Fruit fly (Drosophila melanogaster) whole organism, embryonic: ENCODE measurements around the gene CG33703.

Experiments used
- Bdp1 ChIP-seq: fragments of 200-800 bp; sonication (Bioruptor generic); optimal IDR thresholded peaks from 3 replicates; lab custom pipeline; 2016; ENCODE audit warnings: missing biosample characterization, missing genetic modification characterization
- Blimp-1 ChIP-seq: fragments of 200-800 bp; sonication (Bioruptor generic); optimal IDR thresholded peaks from 3 replicates; lab custom pipeline; 2018; ENCODE audit warnings: missing biosample characterization, missing genetic modification characterization, mild to moderate bottlenecking, moderate library complexity, missing genetic modification reagents
- CG10366 ChIP-seq: fragments of 200-800 bp; sonication (Bioruptor generic); IDR thresholded peaks from 2 replicates; pipeline ENCODE4 v1.3.6; 2022; ENCODE audit warnings: missing biosample characterization, missing genetic modification characterization
- CG11398 ChIP-seq: fragments of 200-800 bp; sonication (Bioruptor generic); optimal IDR thresholded peaks from 2 replicates; lab custom pipeline; 2016; ENCODE audit warnings: missing biosample characterization, missing genetic modification characterization
- CG12071 ChIP-seq: fragments of 200-800 bp; sonication (Bioruptor generic); optimal IDR thresholded peaks from 3 replicates; lab custom pipeline; 2018; ENCODE audit warnings: missing biosample characterization, mild to moderate bottlenecking, missing genetic modification characterization
- CG15514 ChIP-seq: fragments of 200-800 bp; sonication (Bioruptor generic); optimal IDR thresholded peaks from 3 replicates; lab custom pipeline; 2017; ENCODE audit warnings: missing biosample characterization, missing genetic modification characterization, mild to moderate bottlenecking, moderate library complexity, missing genetic modification reagents
- CG17612 ChIP-seq: fragments of 200-800 bp; sonication (Bioruptor generic); IDR thresholded peaks from 2 replicates; pipeline ENCODE4 v1.3.6; 2022; ENCODE audit warnings: missing biosample characterization, missing genetic modification characterization
- CG1832 ChIP-seq: fragments of 200-800 bp; sonication (Bioruptor generic); optimal IDR thresholded peaks from 2 replicates; lab custom pipeline; 2017; ENCODE audit warnings: missing biosample characterization, mild to moderate bottlenecking, missing genetic modification characterization, inconsistent platforms
- CG18764 ChIP-seq: fragments of 200-800 bp; sonication (Bioruptor generic); optimal IDR thresholded peaks from 3 replicates; lab custom pipeline; 2016; ENCODE audit warnings: missing biosample characterization, missing genetic modification characterization
- CG2129 ChIP-seq: fragments of 200-800 bp; sonication (Bioruptor generic); IDR thresholded peaks from 2 replicates; pipeline ENCODE4 v1.3.6; 2022; ENCODE audit warnings: missing biosample characterization, missing genetic modification characterization; ENCODE audit not compliant: partially characterized antibody
- CG33213 ChIP-seq: fragments of 200-800 bp; sonication (Bioruptor generic); optimal IDR thresholded peaks from 3 replicates; lab custom pipeline; 2016; ENCODE audit warnings: missing biosample characterization, missing genetic modification characterization
- CG34224 ChIP-seq: fragments of 200-800 bp; sonication (Bioruptor generic); IDR thresholded peaks from 3 replicates; pipeline ENCODE4 v1.3.6; 2022; ENCODE audit warnings: missing biosample characterization, missing genetic modification characterization; ENCODE audit not compliant: partially characterized antibody
- CG4730 ChIP-seq: fragments of 200-800 bp; sonication (Bioruptor generic); IDR thresholded peaks from 2 replicates; pipeline ENCODE4 v1.3.6; 2022; ENCODE audit warnings: missing biosample characterization, missing genetic modification characterization
- CG6791 ChIP-seq: fragments of 200-800 bp; sonication (Bioruptor generic); IDR thresholded peaks from 3 replicates; pipeline ENCODE4 v1.3.6; 2022; ENCODE audit warnings: missing biosample characterization, missing genetic modification characterization; ENCODE audit not compliant: partially characterized antibody
- CG7357 ChIP-seq: fragments of 200-800 bp; sonication (Bioruptor generic); IDR thresholded peaks from 3 replicates; pipeline ENCODE4 v1.3.6; 2022; ENCODE audit warnings: missing biosample characterization, missing genetic modification characterization
- CG7745 ChIP-seq: fragments of 200-800 bp; sonication (Bioruptor generic); optimal IDR thresholded peaks from 2 replicates; lab custom pipeline; 2018; ENCODE audit warnings: missing biosample characterization, mild to moderate bottlenecking, missing genetic modification characterization, moderate library complexity
- CG8478 ChIP-seq: fragments of >200 bp; optimal IDR thresholded peaks from 2 replicates; lab custom pipeline; 2018
- CG9932 ChIP-seq: fragments of 200-800 bp; sonication (Bioruptor generic); IDR thresholded peaks from 2 replicates; pipeline ENCODE4 v1.3.6; 2022; ENCODE audit warnings: missing biosample characterization, missing genetic modification characterization
- CTCF ChIP-seq: fragments of 200-800 bp; sonication (Bioruptor generic); optimal IDR thresholded peaks from 2 replicates; lab custom pipeline; 2017; ENCODE audit warnings: missing biosample characterization, mild to moderate bottlenecking, missing genetic modification characterization, moderate library complexity
- CkIIα-i1 ChIP-seq: fragments of 200-800 bp; sonication (Bioruptor generic); IDR thresholded peaks from 2 replicates; pipeline ENCODE4 v1.3.6; 2022; ENCODE audit warnings: missing biosample characterization, missing genetic modification characterization
- D19B ChIP-seq: fragments of 200-800 bp; sonication (Bioruptor generic); optimal IDR thresholded peaks from 2 replicates; lab custom pipeline; 2017; ENCODE audit warnings: missing biosample characterization, mild to moderate bottlenecking, missing genetic modification characterization
- Drgx ChIP-seq: fragments of 200-800 bp; sonication (Bioruptor generic); IDR thresholded peaks from 2 replicates; pipeline ENCODE4 v1.3.6; 2022; ENCODE audit warnings: missing biosample characterization, missing genetic modification characterization
- Ets97D ChIP-seq: fragments of 200-800 bp; sonication (Bioruptor generic); optimal IDR thresholded peaks from 3 replicates; lab custom pipeline; 2016; ENCODE audit warnings: missing biosample characterization, missing genetic modification characterization
- HHEX ChIP-seq: fragments of 200-800 bp; sonication (Bioruptor generic); optimal IDR thresholded peaks from 3 replicates; lab custom pipeline; 2017; ENCODE audit warnings: missing biosample characterization, mild to moderate bottlenecking, missing genetic modification characterization, missing genetic modification reagents
- HLHmδ ChIP-seq: fragments of 200-800 bp; sonication (Bioruptor generic); optimal IDR thresholded peaks from 2 replicates; lab custom pipeline; 2018; ENCODE audit warnings: missing biosample characterization, mild to moderate bottlenecking, missing genetic modification characterization, moderate library complexity
- Hr3 ChIP-seq: fragments of 200-800 bp; sonication (Bioruptor generic); optimal IDR thresholded peaks from 3 replicates; lab custom pipeline; 2016; ENCODE audit warnings: missing biosample characterization, missing genetic modification characterization
- Lim3 ChIP-seq: fragments of 200-800 bp; sonication (Bioruptor generic); IDR thresholded peaks from 2 replicates; pipeline ENCODE4 v1.3.6; 2022; ENCODE audit warnings: missing biosample characterization, missing genetic modification characterization
- Myb ChIP-seq: fragments of 200-800 bp; sonication (Bioruptor generic); optimal IDR thresholded peaks from 2 replicates; lab custom pipeline; 2016; ENCODE audit warnings: missing biosample characterization, missing genetic modification characterization
- Sox100B ChIP-seq: fragments of 200-800 bp; sonication (Bioruptor generic); optimal IDR thresholded peaks from 3 replicates; lab custom pipeline; 2018; ENCODE audit warnings: missing biosample characterization, mild to moderate bottlenecking, missing genetic modification characterization
- Stat92E ChIP-seq, 3 experiments: fragments of >200 bp in 2 of 3; fragments of 200-800 bp in 1 of 3; sonication (Bioruptor generic) in 1 of 3; optimal IDR thresholded peaks; 2 replicates each; lab custom pipeline; 2017 to 2019; ENCODE audit warnings: missing biosample characterization in 3 of 3, missing genetic modification characterization in 3 of 3, mild to moderate bottlenecking in 1 of 3, moderate library complexity in 1 of 3
- Trl ChIP-seq, 3 experiments: fragments of >200 bp in 2 of 3; fragments of 200-800 bp in 1 of 3; sonication (Bioruptor generic) in 1 of 3; optimal IDR thresholded peaks; 2 replicates in 1 of 3; 3 replicates in 2 of 3; lab custom pipeline; 2016 to 2017; ENCODE audit warnings: missing biosample characterization in 1 of 3, missing genetic modification characterization in 1 of 3
- Xbp1 ChIP-seq: fragments of 200-800 bp; sonication (Bioruptor generic); optimal IDR thresholded peaks from 3 replicates; lab custom pipeline; 2016; ENCODE audit warnings: missing biosample characterization, mild to moderate bottlenecking, missing genetic modification characterization
- YL-1 ChIP-seq: fragments of 200-800 bp; sonication (Bioruptor generic); optimal IDR thresholded peaks from 3 replicates; lab custom pipeline; 2017; ENCODE audit warnings: missing biosample characterization, mild to moderate bottlenecking, missing genetic modification characterization
- danr ChIP-seq: fragments of 200-800 bp; sonication (Bioruptor generic); IDR thresholded peaks from 2 replicates; pipeline ENCODE4 v1.3.6; 2022; ENCODE audit warnings: missing biosample characterization, missing genetic modification characterization
- exex ChIP-seq: fragments of 200-800 bp; sonication (Bioruptor generic); optimal IDR thresholded peaks from 4 replicates; lab custom pipeline; 2018; ENCODE audit warnings: missing biosample characterization, mild to moderate bottlenecking, missing genetic modification characterization, moderate library complexity
- gfzf ChIP-seq: fragments of 200-800 bp; sonication (Bioruptor generic); optimal IDR thresholded peaks from 2 replicates; lab custom pipeline; 2016; ENCODE audit warnings: missing biosample characterization, mild to moderate bottlenecking, missing genetic modification characterization, moderate library complexity
- grn ChIP-seq: fragments of 200-800 bp; sonication (Bioruptor generic); optimal IDR thresholded peaks from 3 replicates; lab custom pipeline; 2017; ENCODE audit warnings: missing biosample characterization, missing genetic modification characterization
- gsb ChIP-seq: fragments of 200-800 bp; sonication (Bioruptor generic); IDR thresholded peaks from 2 replicates; pipeline ENCODE4 v1.3.6; 2022; ENCODE audit warnings: missing biosample characterization, missing genetic modification characterization
- kni ChIP-seq: fragments of 200-800 bp; sonication (Bioruptor generic); optimal IDR thresholded peaks from 3 replicates; lab custom pipeline; 2017; ENCODE audit warnings: mild to moderate bottlenecking, missing biosample characterization, missing genetic modification reagents, missing genetic modification characterization
- nerfin-1 ChIP-seq: fragments of 200-800 bp; sonication (Bioruptor generic); optimal IDR thresholded peaks from 3 replicates; lab custom pipeline; 2019; ENCODE audit warnings: missing biosample characterization, mild to moderate bottlenecking, missing genetic modification characterization, moderate library complexity
- onecut ChIP-seq: fragments of 200-800 bp; sonication (Bioruptor generic); IDR thresholded peaks from 2 replicates; pipeline ENCODE4 v1.3.6; 2022; ENCODE audit warnings: missing biosample characterization, missing genetic modification characterization
- otp ChIP-seq: fragments of 200-800 bp; sonication (Bioruptor generic); IDR thresholded peaks from 3 replicates; pipeline ENCODE4, ENCODE4 v1.3.6; 2022; ENCODE audit warnings: missing biosample characterization, missing genetic modification characterization
- pan ChIP-seq, 4 experiments: fragments of >200 bp in 3 of 4; fragments of 200-800 bp in 1 of 4; sonication (Bioruptor generic) in 1 of 4; optimal IDR thresholded peaks in 3 of 4; IDR thresholded peaks in 1 of 4; 2 replicates each; pipeline versions ENCODE4 v1.3.6 to Lab custom; 2017 to 2022; ENCODE audit warnings: missing biosample characterization in 2 of 4, missing genetic modification characterization in 2 of 4, mixed read lengths in 1 of 4
- pb ChIP-seq: fragments of 200-800 bp; sonication (Bioruptor generic); optimal IDR thresholded peaks from 3 replicates; lab custom pipeline; 2016; ENCODE audit warnings: missing biosample characterization, missing genetic modification characterization
- salm ChIP-seq: fragments of 200-800 bp; sonication (Bioruptor generic); optimal IDR thresholded peaks from 2 replicates; lab custom pipeline; 2018; ENCODE audit warnings: missing biosample characterization, mild to moderate bottlenecking, missing genetic modification characterization
- sima ChIP-seq: fragments of 200-800 bp; sonication (Bioruptor generic); optimal IDR thresholded peaks from 2 replicates; lab custom pipeline; 2016; ENCODE audit warnings: missing biosample characterization, missing genetic modification characterization
- sug ChIP-seq: fragments of 200-800 bp; optimal IDR thresholded peaks from 2 replicates; lab custom pipeline; 2019; ENCODE audit warnings: missing biosample characterization, mild to moderate bottlenecking, missing genetic modification characterization, moderate library complexity
- trem ChIP-seq: fragments of 200-800 bp; optimal IDR thresholded peaks from 3 replicates; lab custom pipeline; 2019; ENCODE audit warnings: missing biosample characterization, mild to moderate bottlenecking, missing genetic modification characterization, moderate library complexity
- vvl ChIP-seq: fragments of 200-800 bp; sonication (Bioruptor generic); IDR thresholded peaks from 2 replicates; pipeline ENCODE4 v1.3.6; 2022; ENCODE audit warnings: missing biosample characterization, missing genetic modification characterization
- wdn ChIP-seq: fragments of 200-800 bp; sonication (Bioruptor generic); IDR thresholded peaks from 2 replicates; pipeline ENCODE4 v1.3.6; 2022; ENCODE audit warnings: missing biosample characterization, missing genetic modification characterization

Gene CG33703

DNA sequence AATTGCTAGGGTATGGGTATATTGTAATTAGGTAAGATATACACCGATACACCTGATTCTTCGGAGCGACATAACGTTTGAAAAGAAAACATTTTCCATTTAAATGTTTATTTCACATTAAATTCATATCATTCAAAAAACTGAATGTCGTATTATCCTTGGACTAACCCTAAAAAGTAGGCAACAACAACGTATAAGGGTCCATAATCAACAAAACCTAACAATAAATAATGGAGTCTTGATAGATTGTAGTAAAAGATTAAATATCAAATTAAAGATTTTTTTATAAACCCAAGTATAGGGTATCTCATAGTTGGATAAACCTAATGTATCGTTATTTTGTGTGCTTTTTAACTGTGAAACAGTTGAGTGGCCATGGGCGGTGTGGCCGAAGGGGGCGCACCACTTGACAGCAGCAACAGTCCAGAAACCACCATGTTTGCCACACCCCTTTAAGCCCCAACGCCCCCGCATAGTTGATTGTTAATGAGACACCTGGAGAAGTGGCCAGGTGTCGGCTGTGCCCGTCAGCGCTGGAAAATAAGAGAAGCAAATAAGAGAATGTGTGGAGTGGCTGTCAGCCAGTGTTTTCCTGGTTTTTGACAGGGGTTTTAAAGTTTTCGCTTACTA is 44.1 kb downstream of the CG33703 start (continued):
- no peak for TF ChIP-seq Drgx (GFP tag; lab: Robert Waterston, UW)
- TF ChIP-seq Blimp-1 (GFP tag; lab: Kevin White, UChicago) = peak; percentile 26
- no peak for TF ChIP-seq Stat92E (GFP tag; optimal IDR thresholded peaks at IDR 0.05; lab: Kevin White, UChicago)
- no peak for TF ChIP-seq trem
- no peak for TF ChIP-seq grn (GFP tag; lab: Kevin White, UChicago)
- TF ChIP-seq vvl = 0 out of 2 replicates have a peak, but pooled peaks have one; percentile 9
- peak; percentile 1 for TF ChIP-seq Hr3 (GFP tag; lab: Kevin White, UChicago)
- peak; percentile 12; the same call in 1 of the 2 replicates for TF ChIP-seq CG9932 (GFP tag; lab: Robert Waterston, UW)
- no peak for TF ChIP-seq CkIIα-i1 (GFP tag; lab: Robert Waterston, UW)
- TF ChIP-seq HHEX = no peak
- no peak for TF ChIP-seq CG7745 (tag; lab: Kevin White, UChicago)
- no peak for TF ChIP-seq otp (GFP tag; lab: Robert Waterston, UW)
- no peak for TF ChIP-seq Bdp1 (GFP tag; lab: Kevin White, UChicago)
- TF ChIP-seq CG1832 (GFP tag; lab: Kevin White, UChicago) = no peak
- TF ChIP-seq CG7357 = no peak
- TF ChIP-seq CG15514 = peak; percentile 3
- TF ChIP-seq exex (tag; lab: Kevin White, UChicago) = no peak
- no peak for TF ChIP-seq CG4730 (GFP tag; lab: Robert Waterston, UW)
- no peak for TF ChIP-seq CG34224 (GFP tag; lab: Robert Waterston, UW)
- no peak for TF ChIP-seq CTCF (GFP tag; lab: Kevin White, UChicago)
- TF ChIP-seq CG17612 (GFP tag; lab: Robert Waterston, UW) = no peak
- no peak for TF ChIP-seq sima (GFP tag; lab: Kevin White, UChicago)
- peak; percentile 76 for TF ChIP-seq D19B (GFP tag; lab: Kevin White, UChicago)
- no peak for TF ChIP-seq CG18764 (GFP tag; lab: Kevin White, UChicago)
- TF ChIP-seq CG6791 (GFP tag; lab: Robert Waterston, UW) = no peak
- TF ChIP-seq pan (optimal IDR thresholded peaks at IDR 0.05; lab: Kevin White, UChicago) = no peak
- TF ChIP-seq pan (GFP tag; optimal IDR thresholded peaks at IDR 0.05 in 1 of 2, IDR thresholded peaks at IDR 0.05 in 1 of 2) = no peak
- no peak for TF ChIP-seq gfzf (GFP tag; lab: Kevin White, UChicago)
- no peak for TF ChIP-seq kni (GFP tag; lab: Kevin White, UChicago)
- no peak for TF ChIP-seq Myb (GFP tag; lab: Kevin White, UChicago)
- TF ChIP-seq CG8478 (lab: Kevin White, UChicago) = no peak
- TF ChIP-seq CG11398 (GFP tag; lab: Kevin White, UChicago) = no peak
- no peak for TF ChIP-seq CG12071 (GFP tag; lab: Kevin White, UChicago)
- TF ChIP-seq sug (tag; lab: Kevin White, UChicago) = no peak
- TF ChIP-seq CG33213 (GFP tag; lab: Kevin White, UChicago) = no peak
- TF ChIP-seq wdn (GFP tag; lab: Robert Waterston, UW) = no peak
- TF ChIP-seq CG2129 (GFP tag; lab: Robert Waterston, UW) = no peak
- TF ChIP-seq salm = no peak
- no peak for TF ChIP-seq CG10366
- TF ChIP-seq Xbp1 (GFP tag; lab: Kevin White, UChicago) = peak; percentile 26
- no peak for TF ChIP-seq onecut (GFP tag; lab: Robert Waterston, UW)
- peak; percentile 64 for TF ChIP-seq Sox100B (GFP tag; lab: Kevin White, UChicago)
- TF ChIP-seq Trl (optimal IDR thresholded peaks at IDR 0.05; lab: Kevin White, UChicago) = no peak
- TF ChIP-seq Trl (GFP tag; optimal IDR thresholded peaks at IDR 0.05; lab: Kevin White, UChicago) = no peak
- no peak for TF ChIP-seq Ets97D (GFP tag; lab: Kevin White, UChicago)
- TF ChIP-seq HLHmδ (GFP tag; lab: Kevin White, UChicago) = no peak
- no peak for TF ChIP-seq YL-1 (GFP tag; lab: Kevin White, UChicago)
- no peak for TF ChIP-seq Lim3 (GFP tag; lab: Robert Waterston, UW)
- no peak for TF ChIP-seq nerfin-1
- TF ChIP-seq gsb (GFP tag; lab: Robert Waterston, UW) = no peak
- no peak for TF ChIP-seq danr (GFP tag; lab: Robert Waterston, UW)
- TF ChIP-seq pb = no peak
